Worm (Caenorhabditis elegans) whole organism, midembryonic: ENCODE data around the gene F41G3.21.
A peak's percentile ranks its signal among the peaks of the same experiment; 100 is the strongest.

ENCODE experiments used
- T22C8.4 ChIP-seq: fragments of 200-800 bp; sonication (Bioruptor generic); IDR thresholded peaks from 2 replicates; pipeline ENCODE4 v1.3.6; 2022; ENCODE audit warnings: missing genetic modification characterization, missing compliant biosample characterization
- cog-1 ChIP-seq: sonication (generic microtip); optimal IDR thresholded peaks from 2 replicates; lab custom pipeline; 2016; ENCODE audit warnings: missing genetic modification characterization, missing compliant biosample characterization
- flt-1 ChIP-seq: fragments of 200-800 bp; sonication (Bioruptor generic); IDR thresholded peaks from 2 replicates; pipeline ENCODE4 v1.3.6; 2022; ENCODE audit warnings: missing genetic modification characterization, missing compliant biosample characterization
- klf-2 ChIP-seq: fragments of 200-800 bp; sonication (Bioruptor generic); conservative IDR thresholded peaks from 2 replicates; pipeline ENCODE4 v1.3.6; 2022; ENCODE audit warnings: missing genetic modification reagents, missing genetic modification characterization, missing compliant biosample characterization
- med-1 ChIP-seq: sonication (generic microtip); optimal IDR thresholded peaks from 2 replicates; lab custom pipeline; 2017; ENCODE audit warnings: missing genetic modification characterization, mild to moderate bottlenecking, missing compliant biosample characterization, antibody characterized with exemption, missing genetic modification reagents; ENCODE audit not compliant: insufficient read depth
- ref-1 ChIP-seq: fragments of 200-800 bp; sonication (Bioruptor generic); conservative IDR thresholded peaks from 2 replicates; pipeline ENCODE4 v1.3.6; 2022; ENCODE audit warnings: missing genetic modification reagents, missing genetic modification characterization, missing compliant biosample characterization
- tab-1 ChIP-seq: fragments of 200-800 bp; sonication (Bioruptor generic); IDR thresholded peaks from 2 replicates; pipeline ENCODE4 v1.3.6; 2022; ENCODE audit warnings: missing genetic modification characterization, missing compliant biosample characterization
- ztf-23 ChIP-seq: fragments of 200-800 bp; sonication (Bioruptor generic); IDR thresholded peaks from 2 replicates; pipeline ENCODE4 v1.3.6; 2022; ENCODE audit warnings: missing genetic modification reagents, missing genetic modification characterization, missing compliant biosample characterization
- ztf-29 ChIP-seq: fragments of 200-800 bp; sonication (Bioruptor generic); IDR thresholded peaks from 2 replicates; pipeline ENCODE4 v1.3.6; 2022; ENCODE audit warnings: missing genetic modification reagents, missing genetic modification characterization, missing compliant biosample characterization

The F41G3.21 gene

DNA sequence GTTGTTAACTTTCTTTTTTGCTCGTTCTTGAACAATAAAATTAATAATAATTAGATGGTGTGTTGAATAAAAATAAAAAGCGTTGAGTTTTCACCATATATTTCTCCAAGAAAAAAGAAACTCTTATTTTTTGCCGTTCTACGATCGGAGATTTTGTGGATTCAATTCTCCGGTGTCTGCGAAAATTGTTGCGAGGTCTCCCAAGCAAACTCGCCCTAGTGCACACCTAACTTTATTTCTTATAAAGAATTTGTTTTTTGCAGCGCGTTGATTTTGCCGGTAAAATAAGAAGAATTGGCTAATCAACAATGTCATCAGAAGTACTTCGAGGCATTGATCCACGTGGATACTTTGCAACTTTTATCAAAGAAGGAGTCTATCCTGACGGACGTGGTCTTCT lies 11.3 kb downstream of the F41G3.21 start, which contains the start of gene exos-8:
Gene exos-8, plus strand, starts transcription at position 264 of the 400 bp plus-strand sequence.
- TF ChIP-seq ref-1 (GFP tag; lab: Robert Waterston, UW): no peak
- no peak for TF ChIP-seq ztf-23 (GFP tag; lab: Robert Waterston, UW)
- TF ChIP-seq ztf-29 (GFP tag; lab: Robert Waterston, UW): 0 out of 2 replicates have a peak, but pooled peaks have one; percentile 34
- TF ChIP-seq tab-1: 0 out of 2 replicates have a peak, but pooled peaks have one; percentile 20
- peak; percentile 77; the same call in 1 of the 2 replicates for TF ChIP-seq flt-1
- TF ChIP-seq cog-1 (tag; lab: Kevin White, UChicago): peak; percentile 41
- TF ChIP-seq T22C8.4 (GFP tag; lab: Robert Waterston, UW): no peak
- TF ChIP-seq klf-2 (GFP tag; lab: Robert Waterston, UW): peak; percentile 64; the same call in 1 of the 2 replicates
- no peak for TF ChIP-seq med-1 (GFP tag; lab: Kevin White, UChicago)

DNA sequence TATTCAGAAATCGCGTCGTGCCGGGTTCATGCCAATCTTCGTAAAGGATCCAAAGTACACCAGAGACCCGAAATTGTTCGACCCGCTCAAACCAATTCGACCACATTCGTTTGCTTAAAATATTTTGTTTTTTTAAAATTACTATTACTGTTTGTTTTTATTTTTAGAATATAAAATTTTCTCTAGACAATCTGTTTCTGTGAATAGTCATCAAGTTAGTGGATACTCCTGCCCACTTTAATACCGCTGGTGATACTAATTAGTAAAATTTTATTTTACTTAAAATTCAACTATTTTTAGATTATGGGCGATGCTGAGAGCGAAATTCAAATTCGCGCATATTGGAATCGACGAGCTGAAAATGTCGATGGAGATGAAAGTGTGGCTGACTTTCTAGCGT lies 16.1 kb downstream of the F41G3.21 start, which contains the start of gene T14B4.1:
Gene T14B4.1, plus strand, starts transcription at position 301 of the 400 bp plus-strand sequence.
- TF ChIP-seq ztf-29 (GFP tag; lab: Robert Waterston, UW) (no peak), ref-1 (GFP tag; lab: Robert Waterston, UW) (no peak), T22C8.4 (GFP tag; lab: Robert Waterston, UW) (no peak), tab-1 (no peak), cog-1 (tag; lab: Kevin White, UChicago) (no peak), flt-1 (no peak), med-1 (GFP tag; lab: Kevin White, UChicago) (no peak), ztf-23 (GFP tag; lab: Robert Waterston, UW) (no peak), klf-2 (GFP tag; lab: Robert Waterston, UW) (no peak)

DNA sequence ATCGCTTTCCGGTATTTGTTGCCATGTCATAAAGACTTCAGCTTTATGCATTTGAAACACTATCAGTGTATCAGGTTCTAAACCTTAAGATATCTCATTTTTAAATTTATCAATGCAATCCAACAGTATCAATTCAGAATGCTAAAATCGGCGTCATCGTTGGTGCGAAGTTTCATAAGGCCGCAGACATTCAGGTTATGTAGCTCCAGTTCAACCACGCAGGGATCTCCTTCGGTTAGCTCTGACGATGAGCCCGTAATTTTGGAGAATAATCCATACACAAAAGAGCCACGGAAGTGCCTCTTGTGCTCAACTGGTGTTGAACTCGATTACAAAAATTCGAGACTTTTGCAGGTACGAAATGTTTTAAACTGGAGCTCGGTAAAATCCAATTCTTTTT lies 16.7 kb downstream of the F41G3.21 start, which contains the start of gene mrps-18.C:
Gene mrps-18.C, plus strand, starts transcription at position 138 of the 400 bp plus-strand sequence.
- TF ChIP-seq med-1 (GFP tag; lab: Kevin White, UChicago) (no peak), ztf-29 (GFP tag; lab: Robert Waterston, UW) (no peak), flt-1 (no peak), tab-1 (no peak), ztf-23 (GFP tag; lab: Robert Waterston, UW) (no peak), ref-1 (GFP tag; lab: Robert Waterston, UW) (no peak), cog-1 (tag; lab: Kevin White, UChicago) (no peak), klf-2 (GFP tag; lab: Robert Waterston, UW) (no peak)

- TF ChIP-seq cog-1 (tag; lab: Kevin White, UChicago): peak; percentile 26
- TF ChIP-seq ztf-23 (GFP tag; lab: Robert Waterston, UW): peak; percentile 50; the same call in 1 of the 2 replicates
- TF ChIP-seq ztf-29 (GFP tag; lab: Robert Waterston, UW): no peak
These were observed 18.1 kb downstream of the F41G3.21 start, which contains the start of gene T14B4.3 for ce11 chrII:6734674-6735073. TSS of gene T14B4.3 (plus strand) at chrII:6734937.

- TF ChIP-seq flt-1 (no peak), cog-1 (tag; lab: Kevin White, UChicago) (no peak), med-1 (GFP tag; lab: Kevin White, UChicago) (no peak), tab-1 (no peak), ref-1 (GFP tag; lab: Robert Waterston, UW) (no peak), T22C8.4 (GFP tag; lab: Robert Waterston, UW) (no peak), ztf-23 (GFP tag; lab: Robert Waterston, UW) (no peak), ztf-29 (GFP tag; lab: Robert Waterston, UW) (no peak), klf-2 (GFP tag; lab: Robert Waterston, UW) (no peak)
These were observed 19.0 kb downstream of the F41G3.21 start, which contains the start of gene T14B4.9 for ce11 chrII:6733718-6734117. TSS of gene T14B4.9 (minus strand) at chrII:6733818.

ce11 chrII:6729331-6729730 lies 23.4 kb downstream of the F41G3.21 start, which contains the start of gene T14B4.8:
TSS of gene T14B4.8 (minus strand) at chrII:6729390.
- no peak for TF ChIP-seq klf-2 (GFP tag; lab: Robert Waterston, UW)
- no peak for TF ChIP-seq med-1 (GFP tag; lab: Kevin White, UChicago)

DNA sequence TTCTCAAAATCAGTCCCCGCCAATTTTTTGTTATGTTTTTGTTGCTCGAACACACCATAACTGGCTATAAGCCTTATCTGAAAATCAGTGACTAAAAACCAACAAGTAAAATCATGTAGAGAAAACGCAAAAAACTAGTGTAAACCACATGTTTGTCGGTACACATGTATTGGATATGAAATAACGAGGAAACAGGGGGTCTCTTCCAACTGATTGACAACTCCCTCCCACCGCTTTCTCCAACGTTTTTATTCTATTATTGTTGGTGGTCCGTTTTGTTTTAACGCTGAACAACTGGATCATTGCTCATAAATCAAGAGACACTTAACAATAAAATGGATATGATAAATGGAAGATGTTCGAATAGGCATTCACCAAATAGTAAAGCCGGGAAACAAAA lies 25.9 kb downstream of the F41G3.21 start:
- TF ChIP-seq ref-1 (GFP tag; lab: Robert Waterston, UW) (no peak), klf-2 (GFP tag; lab: Robert Waterston, UW) (no peak), ztf-23 (GFP tag; lab: Robert Waterston, UW) (no peak), T22C8.4 (GFP tag; lab: Robert Waterston, UW) (no peak), ztf-29 (GFP tag; lab: Robert Waterston, UW) (no peak), med-1 (GFP tag; lab: Kevin White, UChicago) (no peak), tab-1 (no peak), cog-1 (tag; lab: Kevin White, UChicago) (no peak), flt-1 (no peak)

DNA sequence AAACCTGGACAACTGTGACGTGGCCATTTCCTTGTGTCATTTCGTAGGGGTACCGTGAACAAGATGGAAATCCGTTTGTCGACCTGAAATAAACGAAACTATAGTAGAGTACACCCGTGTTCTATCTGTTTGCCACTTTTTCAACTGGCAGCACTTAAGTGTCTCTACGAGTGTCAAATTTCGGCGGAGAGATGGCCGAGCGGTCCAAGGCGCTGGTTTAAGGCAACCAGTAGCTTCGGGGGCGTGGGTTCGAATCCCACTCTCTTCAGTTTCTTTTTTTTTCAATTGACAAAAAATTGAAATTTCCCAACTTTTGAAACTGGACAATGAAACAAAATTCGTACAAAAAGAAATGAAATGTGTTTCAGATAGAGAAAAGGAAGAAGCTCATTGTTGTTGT lies 31.2 kb downstream of the F41G3.21 start:
- no peak for TF ChIP-seq klf-2 (GFP tag; lab: Robert Waterston, UW)
- no peak for TF ChIP-seq T22C8.4 (GFP tag; lab: Robert Waterston, UW)
- peak; percentile 9 for TF ChIP-seq med-1 (GFP tag; lab: Kevin White, UChicago)
- TF ChIP-seq cog-1 (tag; lab: Kevin White, UChicago): no peak
- TF ChIP-seq ztf-23 (GFP tag; lab: Robert Waterston, UW): peak; percentile 85
- TF ChIP-seq flt-1: peak; percentile 65; the same call in 1 of the 2 replicates
- peak; percentile 70; the same call in 1 of the 2 replicates for TF ChIP-seq tab-1
- 0 out of 2 replicates have a peak, but pooled peaks have one; percentile 45 for TF ChIP-seq ztf-29 (GFP tag; lab: Robert Waterston, UW)

ce11 chrII:6718221-6718620 lies 34.5 kb downstream of the F41G3.21 start, which contains the start of gene tsp-10:
TSS of gene tsp-10 (plus strand) at chrII:6718586.
- TF ChIP-seq T22C8.4 (GFP tag; lab: Robert Waterston, UW): no peak
- TF ChIP-seq cog-1 (tag; lab: Kevin White, UChicago): no peak
- no peak for TF ChIP-seq med-1 (GFP tag; lab: Kevin White, UChicago)
- no peak for TF ChIP-seq ref-1 (GFP tag; lab: Robert Waterston, UW)
- TF ChIP-seq ztf-29 (GFP tag; lab: Robert Waterston, UW): no peak
- TF ChIP-seq tab-1: no peak
- no peak for TF ChIP-seq ztf-23 (GFP tag; lab: Robert Waterston, UW)
- no peak for TF ChIP-seq klf-2 (GFP tag; lab: Robert Waterston, UW)
- TF ChIP-seq flt-1: no peak
